Worm (Caenorhabditis elegans) whole organism, midembryonic: ENCODE measurements around the gene msp-31.

Experiments
- T22C8.4 ChIP-seq: fragments of 200-800 bp; sonication (Bioruptor generic); IDR thresholded peaks from 2 replicates; pipeline ENCODE4 v1.3.6; 2022; ENCODE audit warnings: missing genetic modification characterization, missing compliant biosample characterization
- cog-1 ChIP-seq: sonication (generic microtip); optimal IDR thresholded peaks from 2 replicates; lab custom pipeline; 2016; ENCODE audit warnings: missing genetic modification characterization, missing compliant biosample characterization
- flt-1 ChIP-seq: fragments of 200-800 bp; sonication (Bioruptor generic); IDR thresholded peaks from 2 replicates; pipeline ENCODE4 v1.3.6; 2022; ENCODE audit warnings: missing genetic modification characterization, missing compliant biosample characterization
- klf-2 ChIP-seq: fragments of 200-800 bp; sonication (Bioruptor generic); conservative IDR thresholded peaks from 2 replicates; pipeline ENCODE4 v1.3.6; 2022; ENCODE audit warnings: missing genetic modification reagents, missing genetic modification characterization, missing compliant biosample characterization
- med-1 ChIP-seq: sonication (generic microtip); optimal IDR thresholded peaks from 2 replicates; lab custom pipeline; 2017; ENCODE audit warnings: missing genetic modification characterization, mild to moderate bottlenecking, missing compliant biosample characterization, antibody characterized with exemption, missing genetic modification reagents; ENCODE audit not compliant: insufficient read depth
- ref-1 ChIP-seq: fragments of 200-800 bp; sonication (Bioruptor generic); conservative IDR thresholded peaks from 2 replicates; pipeline ENCODE4 v1.3.6; 2022; ENCODE audit warnings: missing genetic modification reagents, missing genetic modification characterization, missing compliant biosample characterization
- tab-1 ChIP-seq: fragments of 200-800 bp; sonication (Bioruptor generic); IDR thresholded peaks from 2 replicates; pipeline ENCODE4 v1.3.6; 2022; ENCODE audit warnings: missing genetic modification characterization, missing compliant biosample characterization
- ztf-23 ChIP-seq: fragments of 200-800 bp; sonication (Bioruptor generic); IDR thresholded peaks from 2 replicates; pipeline ENCODE4 v1.3.6; 2022; ENCODE audit warnings: missing genetic modification reagents, missing genetic modification characterization, missing compliant biosample characterization
- ztf-29 ChIP-seq: fragments of 200-800 bp; sonication (Bioruptor generic); IDR thresholded peaks from 2 replicates; pipeline ENCODE4 v1.3.6; 2022; ENCODE audit warnings: missing genetic modification reagents, missing genetic modification characterization, missing compliant biosample characterization

msp-31 gene

DNA sequence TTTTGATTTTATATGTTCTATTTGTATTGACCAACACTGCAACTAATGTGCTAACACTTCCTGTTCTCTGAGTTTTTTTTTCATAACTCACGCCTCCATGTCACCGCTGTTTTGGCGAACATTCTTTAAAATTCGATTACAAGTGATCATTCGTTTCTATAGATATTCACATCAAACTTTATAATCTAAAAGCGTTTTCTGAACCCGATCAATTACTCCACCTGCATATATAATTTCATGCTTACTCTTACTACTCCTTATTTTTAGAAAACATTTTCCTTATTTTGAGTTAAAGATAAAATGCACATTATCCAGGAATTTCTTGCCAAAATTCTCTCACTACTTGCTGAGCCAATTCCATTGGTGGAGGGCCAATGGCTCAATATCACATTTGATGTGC lies 30.4 kb downstream of the msp-31 start, which contains the start of gene R05F9.7:
TSS of gene R05F9.7 (plus strand) at position 301 of the 400 bp plus-strand sequence.
- TF ChIP-seq ztf-23 (GFP tag; lab: Robert Waterston, UW) (no peak), tab-1 (GFP tag; lab: Robert Waterston, UW) (no peak), cog-1 (tag; lab: Kevin White, UChicago) (no peak), klf-2 (GFP tag; lab: Robert Waterston, UW) (no peak), med-1 (GFP tag; lab: Kevin White, UChicago) (no peak), ref-1 (GFP tag; lab: Robert Waterston, UW) (no peak), T22C8.4 (GFP tag; lab: Robert Waterston, UW) (no peak), flt-1 (GFP tag; lab: Robert Waterston, UW) (no peak), ztf-29 (GFP tag; lab: Robert Waterston, UW) (no peak)

DNA sequence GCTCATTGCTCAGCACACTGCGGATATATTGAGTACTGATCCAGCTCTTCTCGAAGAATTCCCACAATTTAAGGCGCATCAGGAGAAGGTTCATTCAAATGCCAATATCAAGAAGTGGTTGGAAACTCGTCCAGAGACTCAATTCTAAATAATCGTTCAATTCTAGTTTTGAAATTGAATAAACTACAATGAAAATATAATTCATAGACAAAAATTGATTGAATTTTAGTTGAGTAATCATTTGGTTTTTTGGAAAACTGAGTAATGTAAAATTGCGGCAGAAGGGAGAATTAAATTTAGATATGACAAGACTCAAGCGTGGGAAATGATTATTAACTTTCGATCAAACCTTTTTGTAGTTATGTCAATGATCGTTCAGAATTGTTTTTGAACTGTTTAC lies 32.0 kb downstream of the msp-31 start:
- TF ChIP-seq med-1 (GFP tag; lab: Kevin White, UChicago), result no peak
- no peak for TF ChIP-seq ztf-29 (GFP tag; lab: Robert Waterston, UW)
- no peak for TF ChIP-seq tab-1 (GFP tag; lab: Robert Waterston, UW)
- no peak for TF ChIP-seq cog-1 (tag; lab: Kevin White, UChicago)
- TF ChIP-seq ztf-23 (GFP tag; lab: Robert Waterston, UW), result no peak
- no peak for TF ChIP-seq flt-1 (GFP tag; lab: Robert Waterston, UW)
- no peak for TF ChIP-seq T22C8.4 (GFP tag; lab: Robert Waterston, UW)
- TF ChIP-seq ref-1 (GFP tag; lab: Robert Waterston, UW), result no peak
- TF ChIP-seq klf-2 (GFP tag; lab: Robert Waterston, UW), result no peak

DNA sequence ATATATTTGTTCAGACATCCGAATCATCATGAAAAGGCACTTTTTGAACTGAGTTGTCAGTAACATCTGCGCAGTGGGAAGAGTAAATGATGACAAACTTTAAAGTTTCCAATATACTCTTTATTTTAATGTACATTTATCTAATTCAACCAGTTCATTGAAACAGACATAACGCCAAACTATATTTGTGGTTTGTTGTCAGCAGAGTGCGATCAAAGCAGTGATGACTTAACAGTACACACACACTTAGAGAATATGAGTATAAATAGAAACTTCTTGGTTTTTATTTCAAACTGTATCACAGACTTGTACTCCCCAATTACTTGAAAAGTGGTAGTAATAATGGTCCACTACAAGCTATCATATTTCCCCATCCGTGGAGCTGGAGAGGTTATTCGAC lies 33.0 kb downstream of the msp-31 start, which contains the start of gene gst-8:
TSS of gene gst-8 (plus strand) at position 301 of the 400 bp plus-strand sequence.
- TF ChIP-seq klf-2 (GFP tag; lab: Robert Waterston, UW) (no peak), ztf-29 (GFP tag; lab: Robert Waterston, UW) (no peak), tab-1 (GFP tag; lab: Robert Waterston, UW) (no peak)

DNA sequence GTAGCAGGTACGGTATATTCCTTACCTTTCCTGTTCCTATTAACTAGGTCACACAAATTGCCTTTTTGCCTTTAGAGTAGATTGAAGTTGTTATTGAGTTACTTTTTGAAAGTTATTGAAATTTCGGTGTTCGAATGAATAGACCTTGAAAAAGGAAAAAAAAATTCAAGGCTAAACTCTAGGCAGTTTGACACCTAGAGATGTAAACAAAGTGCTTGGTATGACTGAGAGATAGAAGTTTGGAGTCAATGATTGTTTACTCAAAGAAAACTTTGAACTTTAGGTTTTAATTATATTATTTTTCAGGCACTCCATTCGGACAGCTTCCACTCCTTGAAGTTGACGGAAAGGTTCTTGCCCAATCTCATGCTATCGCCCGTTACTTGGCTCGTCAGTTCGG lies 33.9 kb downstream of the msp-31 start:
- TF ChIP-seq ztf-29 (GFP tag; lab: Robert Waterston, UW), result no peak
- TF ChIP-seq flt-1 (GFP tag; lab: Robert Waterston, UW), result no peak
- no peak for TF ChIP-seq med-1 (GFP tag; lab: Kevin White, UChicago)
- TF ChIP-seq klf-2 (GFP tag; lab: Robert Waterston, UW), result no peak
- no peak for TF ChIP-seq ref-1 (GFP tag; lab: Robert Waterston, UW)
- no peak for TF ChIP-seq tab-1 (GFP tag; lab: Robert Waterston, UW)
- no peak for TF ChIP-seq ztf-23 (GFP tag; lab: Robert Waterston, UW)
- TF ChIP-seq cog-1 (tag; lab: Kevin White, UChicago), result no peak
- no peak for TF ChIP-seq T22C8.4 (GFP tag; lab: Robert Waterston, UW)

DNA sequence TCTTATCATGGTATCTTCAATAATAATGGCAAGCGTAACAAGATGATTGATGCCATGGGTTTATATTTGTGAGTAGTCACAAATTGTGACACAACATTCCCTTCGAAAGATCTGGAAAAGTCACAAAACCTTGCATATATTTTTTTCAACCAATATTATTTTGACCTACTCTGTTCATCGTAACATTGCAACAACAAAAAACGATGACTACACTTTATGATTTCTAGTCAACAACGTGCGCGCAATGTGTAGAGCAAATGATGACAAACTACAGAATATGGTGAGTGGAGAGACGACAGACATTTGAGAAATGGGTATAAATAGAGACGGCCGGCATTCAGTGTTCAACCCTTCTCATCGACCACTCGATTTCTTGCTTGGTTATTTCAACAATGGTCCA lies 34.6 kb downstream of the msp-31 start, which contains the start of gene gst-7:
TSS of gene gst-7 (plus strand) at position 336 of the 400 bp plus-strand sequence.
- TF ChIP-seq T22C8.4 (GFP tag; lab: Robert Waterston, UW), result no peak
- TF ChIP-seq tab-1 (GFP tag; lab: Robert Waterston, UW), result no peak
- TF ChIP-seq flt-1 (GFP tag; lab: Robert Waterston, UW), result no peak
- TF ChIP-seq cog-1 (tag; lab: Kevin White, UChicago), result no peak
- no peak for TF ChIP-seq klf-2 (GFP tag; lab: Robert Waterston, UW)

DNA sequence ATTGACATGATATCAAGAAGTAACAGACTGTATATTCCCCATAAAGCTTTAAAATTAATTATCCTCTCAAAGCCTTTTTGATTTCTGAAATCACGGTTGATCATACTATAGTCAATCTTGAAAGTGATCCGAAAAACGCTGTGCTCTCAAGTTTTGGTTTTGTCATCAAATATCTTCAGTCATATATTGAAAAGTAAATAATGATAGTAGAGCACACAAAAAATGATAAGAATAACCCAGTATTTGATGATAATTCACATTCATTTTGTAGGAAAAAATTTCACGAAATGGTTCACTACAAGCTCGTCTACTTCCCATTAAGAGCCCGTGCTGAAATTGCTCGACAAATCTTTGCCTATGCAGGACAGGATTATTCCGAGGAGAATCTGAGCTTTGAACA lies 36.7 kb downstream of the msp-31 start, which contains the start of gene gst-6:
TSS of gene gst-6 (plus strand) at position 263 of the 400 bp plus-strand sequence.
- no peak for TF ChIP-seq klf-2 (GFP tag; lab: Robert Waterston, UW)
- TF ChIP-seq flt-1 (GFP tag; lab: Robert Waterston, UW), result no peak
- TF ChIP-seq T22C8.4 (GFP tag; lab: Robert Waterston, UW), result no peak
- TF ChIP-seq ref-1 (GFP tag; lab: Robert Waterston, UW), result no peak
- TF ChIP-seq med-1 (GFP tag; lab: Kevin White, UChicago), result no peak
- no peak for TF ChIP-seq ztf-23 (GFP tag; lab: Robert Waterston, UW)
- TF ChIP-seq tab-1 (GFP tag; lab: Robert Waterston, UW), result no peak
- no peak for TF ChIP-seq cog-1 (tag; lab: Kevin White, UChicago)
- no peak for TF ChIP-seq ztf-29 (GFP tag; lab: Robert Waterston, UW)

DNA sequence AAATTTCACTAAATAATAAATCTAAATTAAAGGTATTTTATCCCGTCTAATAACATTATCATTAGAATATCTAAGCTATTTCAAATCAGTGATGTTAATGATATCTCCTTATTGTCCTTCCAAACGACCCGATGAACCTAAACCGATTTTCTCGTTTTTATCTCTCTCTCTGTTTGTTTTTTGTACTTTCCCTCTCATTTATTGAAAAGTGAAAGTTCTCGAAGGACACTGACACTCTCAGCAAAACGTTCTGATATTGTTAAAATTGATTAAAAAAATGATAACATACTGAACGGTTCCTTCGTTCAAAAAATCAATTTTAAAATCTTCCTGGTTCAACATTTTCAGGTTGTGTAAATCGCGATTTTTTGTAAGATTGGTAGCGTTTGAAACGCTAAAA lies 40.3 kb downstream of the msp-31 start, which contains the start of gene F11G11.13:
TSS of gene F11G11.13 (minus strand) at position 89 of the 400 bp plus-strand sequence.
- no peak for TF ChIP-seq flt-1 (GFP tag; lab: Robert Waterston, UW)
- TF ChIP-seq ztf-23 (GFP tag; lab: Robert Waterston, UW), result no peak
- TF ChIP-seq klf-2 (GFP tag; lab: Robert Waterston, UW), result no peak
- no peak for TF ChIP-seq ztf-29 (GFP tag; lab: Robert Waterston, UW)
- no peak for TF ChIP-seq T22C8.4 (GFP tag; lab: Robert Waterston, UW)
- no peak for TF ChIP-seq ref-1 (GFP tag; lab: Robert Waterston, UW)
- no peak for TF ChIP-seq tab-1 (GFP tag; lab: Robert Waterston, UW)
- no peak for TF ChIP-seq med-1 (GFP tag; lab: Kevin White, UChicago)
- no peak for TF ChIP-seq cog-1 (tag; lab: Kevin White, UChicago)

DNA sequence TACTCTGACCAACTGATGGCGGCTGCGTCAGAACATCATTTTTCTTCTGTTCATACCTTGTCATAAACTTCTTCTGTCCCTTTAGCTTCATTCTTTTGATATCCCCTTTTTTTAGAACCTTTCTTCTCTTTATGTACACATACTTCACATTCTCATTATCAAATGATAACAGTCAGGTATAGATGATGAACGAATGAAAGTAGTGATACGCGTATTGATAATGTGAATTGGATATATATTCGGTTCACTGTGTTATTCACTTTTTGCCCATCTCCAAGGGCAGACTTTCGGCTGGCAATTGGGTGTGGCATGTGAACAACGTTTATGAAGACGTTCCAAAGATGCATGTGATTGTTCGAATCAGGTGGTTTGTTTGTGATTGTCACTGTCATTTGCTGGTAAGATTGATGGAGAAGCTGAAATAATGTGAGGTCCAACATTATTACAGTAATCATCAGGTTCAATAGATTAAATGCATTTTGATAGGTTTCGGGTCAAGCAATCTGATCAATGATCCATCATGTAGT lies 42.0 kb downstream of the msp-31 start, which contains the start of gene F11G11.15:
TSS of gene F11G11.15 (plus strand) at position 511 of the 527 bp plus-strand sequence.
- TF ChIP-seq ref-1 (GFP tag; lab: Robert Waterston, UW), result no peak
- no peak for TF ChIP-seq med-1 (GFP tag; lab: Kevin White, UChicago)
- no peak for TF ChIP-seq cog-1 (tag; lab: Kevin White, UChicago)
- no peak for TF ChIP-seq flt-1 (GFP tag; lab: Robert Waterston, UW)
- TF ChIP-seq ztf-29 (GFP tag; lab: Robert Waterston, UW), result no peak
- no peak for TF ChIP-seq tab-1 (GFP tag; lab: Robert Waterston, UW)
- TF ChIP-seq T22C8.4 (GFP tag; lab: Robert Waterston, UW), result no peak
- no peak for TF ChIP-seq klf-2 (GFP tag; lab: Robert Waterston, UW)
- no peak for TF ChIP-seq ztf-23 (GFP tag; lab: Robert Waterston, UW)
